Worm (Caenorhabditis elegans): ENCODE results near the gene mif-1.
A peak's percentile ranks its signal among the peaks of the same experiment; 100 is the strongest.

The mif-1 gene

ce11 chrIII:11847658-11848202, at the start of gene mif-1:
TSS of gene mif-1 (plus strand) at chrIII:11848152.
- TF ChIP-seq dao-5 (tag; optimal IDR thresholded peaks at IDR 0.05) (no peak), W03F9.2 (tag; optimal IDR thresholded peaks at IDR 0.05) (peak; percentile 43)

DNA sequence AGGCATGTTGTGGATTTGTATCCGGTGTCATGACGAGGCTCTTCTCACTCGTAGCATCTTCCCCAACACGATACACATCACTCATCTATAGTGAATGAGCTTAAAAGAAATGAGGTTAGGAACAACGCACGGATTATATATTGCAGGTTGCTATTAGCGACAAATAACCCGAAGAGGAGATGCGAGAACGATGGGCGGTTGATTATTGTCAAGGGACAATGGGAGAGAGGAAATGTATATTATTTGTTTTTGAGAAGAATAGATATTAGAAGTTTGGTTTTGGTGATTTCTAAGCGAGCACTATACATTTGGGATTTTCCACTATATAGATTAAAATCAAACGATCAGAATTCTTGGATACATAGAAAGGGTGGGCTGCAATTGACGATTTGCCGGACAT, 41.3 kb upstream of the mif-1 start, which contains the start of gene C18D11.7:
TSS of gene C18D11.7 (minus strand) at position 101 of the 400 bp plus-strand sequence.
- TF ChIP-seq him-1 (tag; optimal IDR thresholded peaks at IDR 0.05) (no peak), W03F9.2 (tag; optimal IDR thresholded peaks at IDR 0.05) (no peak), dao-5 (tag; optimal IDR thresholded peaks at IDR 0.05) (no peak)

- no peak for TF ChIP-seq W03F9.2 (tag; optimal IDR thresholded peaks at IDR 0.05)
Measured at ce11 chrIII:11807418-11807817, 40.5 kb upstream of the mif-1 start, which contains the start of gene C18D11.10. TSS of gene C18D11.10 (plus strand) at chrIII:11807718.

- no peak for TF ChIP-seq W03F9.2 (tag; optimal IDR thresholded peaks at IDR 0.05)
- TF ChIP-seq dao-5 (tag; optimal IDR thresholded peaks at IDR 0.05) = no peak
- TF ChIP-seq him-1 (tag; optimal IDR thresholded peaks at IDR 0.05) = no peak
Measured at ce11 chrIII:11808818-11809217, 39.1 kb upstream of the mif-1 start, which contains the start of gene C18D11.9. TSS of gene C18D11.9 (plus strand) at chrIII:11809118.

- TF ChIP-seq W03F9.2 (tag; optimal IDR thresholded peaks at IDR 0.05) (no peak), dao-5 (tag; optimal IDR thresholded peaks at IDR 0.05) (no peak), him-1 (tag; optimal IDR thresholded peaks at IDR 0.05) (no peak)
Measured at ce11 chrIII:11810447-11810846, 37.5 kb upstream of the mif-1 start, which contains the start of gene C18D11.6. TSS of gene C18D11.6 (plus strand) at chrIII:11810556.

- TF ChIP-seq him-1 (tag; optimal IDR thresholded peaks at IDR 0.05) (no peak), W03F9.2 (tag; optimal IDR thresholded peaks at IDR 0.05) (no peak), dao-5 (tag; optimal IDR thresholded peaks at IDR 0.05) (no peak)
Measured at ce11 chrIII:11811839-11812238, 36.1 kb upstream of the mif-1 start.

DNA sequence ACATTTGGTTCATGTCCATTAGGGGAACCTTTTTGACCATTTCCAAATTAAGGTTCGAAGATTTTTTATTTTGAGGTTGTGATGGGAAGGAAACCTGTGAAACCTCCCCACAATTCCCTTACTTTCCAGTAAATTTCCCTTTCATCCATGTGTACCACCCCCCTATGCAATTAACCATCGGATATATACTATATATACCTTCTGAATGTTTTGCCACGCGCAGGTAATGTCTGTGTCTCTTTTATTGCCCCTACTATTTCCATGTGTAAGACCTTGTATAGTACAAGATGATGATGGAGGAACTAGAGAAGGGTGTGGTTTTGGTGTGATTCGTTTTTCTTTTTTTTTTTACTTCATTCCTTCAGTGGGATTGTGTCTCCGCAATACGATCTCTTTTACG, 33.3 kb upstream of the mif-1 start:
- TF ChIP-seq him-1 (tag; optimal IDR thresholded peaks at IDR 0.05) (no peak), dao-5 (tag; optimal IDR thresholded peaks at IDR 0.05) (no peak), W03F9.2 (tag; optimal IDR thresholded peaks at IDR 0.05) (no peak)

- TF ChIP-seq him-1 (tag; optimal IDR thresholded peaks at IDR 0.05) (no peak), W03F9.2 (tag; optimal IDR thresholded peaks at IDR 0.05) (no peak), dao-5 (tag; optimal IDR thresholded peaks at IDR 0.05) (no peak)
Measured at ce11 chrIII:11816523-11817003, 31.4 kb upstream of the mif-1 start, which contains the start of gene C18D11.1. TSS of gene C18D11.1 (plus strand) at chrIII:11816573.

- TF ChIP-seq him-1 (tag; optimal IDR thresholded peaks at IDR 0.05) = no peak
- TF ChIP-seq dao-5 (tag; optimal IDR thresholded peaks at IDR 0.05) = no peak
- no peak for TF ChIP-seq W03F9.2 (tag; optimal IDR thresholded peaks at IDR 0.05)
Measured at ce11 chrIII:11817865-11818264, 30.1 kb upstream of the mif-1 start.

DNA sequence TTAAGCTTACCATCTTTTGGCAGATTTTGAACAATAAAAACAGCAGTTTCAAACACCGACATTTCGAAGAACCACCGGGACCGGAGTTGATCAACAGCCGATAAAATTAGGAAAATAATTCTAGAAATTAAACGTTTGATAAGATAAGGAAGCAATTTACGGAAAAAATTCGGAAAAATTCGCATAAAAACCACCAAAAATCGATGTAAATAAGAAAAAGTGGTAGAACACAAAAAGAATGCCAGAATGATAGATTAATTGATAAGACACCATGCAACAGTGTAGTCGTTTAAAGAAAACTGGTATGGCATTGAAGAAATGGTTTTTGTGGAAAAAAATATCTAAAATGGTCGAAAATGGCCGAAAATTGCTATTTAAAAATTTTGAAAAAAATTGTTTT, 25.5 kb upstream of the mif-1 start, which contains the start of gene maa-1:
TSS of gene maa-1 (minus strand) at position 120 of the 400 bp plus-strand sequence.
- TF ChIP-seq dao-5 (tag; optimal IDR thresholded peaks at IDR 0.05) (no peak), him-1 (tag; optimal IDR thresholded peaks at IDR 0.05) (no peak)

ce11 chrIII:11823260-11823659, 24.7 kb upstream of the mif-1 start, which contains the start of gene C18D11.3:
TSS of gene C18D11.3 (plus strand) at chrIII:11823448.
- TF ChIP-seq him-1 (tag; optimal IDR thresholded peaks at IDR 0.05) = peak; percentile 35
- TF ChIP-seq dao-5 (tag; optimal IDR thresholded peaks at IDR 0.05) = no peak
- TF ChIP-seq W03F9.2 (tag; optimal IDR thresholded peaks at IDR 0.05) = peak; percentile 79

DNA sequence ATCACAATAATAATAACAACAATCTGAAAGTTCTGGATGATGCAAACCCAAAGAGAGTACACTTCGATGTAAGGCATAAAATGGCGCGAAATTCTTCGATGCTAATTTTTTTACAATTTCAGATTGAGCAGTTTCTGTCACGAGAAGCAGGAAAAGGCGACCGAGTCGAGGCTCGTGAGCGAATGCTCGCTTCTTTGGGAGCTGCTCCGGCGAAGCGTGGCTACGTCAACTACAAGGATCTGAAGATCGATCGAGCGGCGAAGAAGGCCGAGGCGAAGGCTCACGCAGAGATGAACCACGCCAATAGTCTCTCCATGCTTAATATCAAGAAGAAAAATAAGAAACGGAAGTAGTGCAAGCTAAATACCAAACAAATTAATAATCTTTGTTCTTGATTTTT, 23.9 kb upstream of the mif-1 start:
- no peak for TF ChIP-seq W03F9.2 (tag; optimal IDR thresholded peaks at IDR 0.05)
- no peak for TF ChIP-seq him-1 (tag; optimal IDR thresholded peaks at IDR 0.05)
- no peak for TF ChIP-seq dao-5 (tag; optimal IDR thresholded peaks at IDR 0.05)

ce11 chrIII:11824580-11824979, 23.4 kb upstream of the mif-1 start:
- TF ChIP-seq him-1 (tag; optimal IDR thresholded peaks at IDR 0.05) = no peak
- TF ChIP-seq dao-5 (tag; optimal IDR thresholded peaks at IDR 0.05) = no peak
- TF ChIP-seq W03F9.2 (tag; optimal IDR thresholded peaks at IDR 0.05) = no peak

DNA sequence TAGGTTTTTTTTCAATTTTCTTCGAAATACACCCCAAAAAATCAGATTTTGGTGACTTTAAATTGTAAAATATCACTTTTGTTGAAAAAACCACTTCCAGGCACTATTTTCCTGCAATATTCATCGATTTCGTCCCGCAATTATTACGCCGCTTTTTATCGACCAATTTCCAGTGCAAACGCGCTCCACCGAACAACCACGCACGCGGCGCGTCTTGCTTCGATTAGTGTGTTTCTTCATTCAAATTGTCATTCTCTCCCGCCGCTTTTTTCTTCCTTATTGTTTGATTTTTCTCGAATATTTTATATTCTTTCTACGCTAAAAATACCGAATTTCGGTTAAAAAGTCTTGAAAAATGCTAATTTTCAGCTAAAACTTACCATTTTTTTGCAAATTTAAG, 22.3 kb upstream of the mif-1 start:
- TF ChIP-seq dao-5 (tag; optimal IDR thresholded peaks at IDR 0.05) (no peak), W03F9.2 (tag; optimal IDR thresholded peaks at IDR 0.05) (peak; percentile 19)

DNA sequence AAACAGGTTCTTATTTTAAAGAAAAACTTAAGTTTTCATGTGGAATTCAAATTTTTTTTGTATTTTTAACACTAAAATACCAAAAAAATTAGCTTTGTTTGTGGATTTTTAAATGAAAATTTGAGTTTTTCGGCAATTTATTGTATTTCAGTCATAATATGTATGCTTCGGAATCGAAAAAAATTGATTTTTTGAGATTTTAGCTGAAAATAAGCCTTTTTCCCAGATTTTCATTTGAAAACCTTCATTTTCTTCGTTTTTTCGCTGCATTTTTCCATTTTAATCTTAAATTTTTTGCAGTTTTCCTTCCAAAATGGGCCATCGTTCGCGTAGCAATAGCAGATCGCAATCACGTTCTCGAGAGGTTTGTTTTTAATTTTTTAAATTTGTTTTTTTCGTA, 21.8 kb upstream of the mif-1 start, which contains the start of gene rsp-8:
TSS of gene rsp-8 (plus strand) at position 301 of the 400 bp plus-strand sequence.
- TF ChIP-seq W03F9.2 (tag; optimal IDR thresholded peaks at IDR 0.05) (no peak), him-1 (tag; optimal IDR thresholded peaks at IDR 0.05) (no peak), dao-5 (tag; optimal IDR thresholded peaks at IDR 0.05) (no peak)
